Worm (Caenorhabditis elegans) whole organism, early embryonic: ENCODE measurements around the gene srw-87.

ENCODE experiments used
- B0310.2 ChIP-seq: sonication (generic microtip); optimal IDR thresholded peaks from 2 replicates; lab custom pipeline; 2016; ENCODE audit warnings: mild to moderate bottlenecking, missing genetic modification characterization, missing compliant biosample characterization
- F13C5.2 ChIP-seq: sonication (generic microtip); optimal IDR thresholded peaks from 2 replicates; lab custom pipeline; 2017; ENCODE audit warnings: mild to moderate bottlenecking, missing genetic modification characterization, inconsistent platforms, missing compliant biosample characterization
- aly-1 ChIP-seq: sonication (generic microtip); optimal IDR thresholded peaks from 2 replicates; lab custom pipeline; 2016; ENCODE audit warnings: missing genetic modification characterization, missing compliant biosample characterization
- ama-1 ChIP-seq: fragments of 150-350 bp; optimal IDR thresholded peaks from 2 replicates; lab custom pipeline; 2014
- ceh-13 ChIP-seq: fragments of 200-800 bp; sonication (Bioruptor generic); optimal IDR thresholded peaks from 2 replicates; lab custom pipeline; 2018; ENCODE audit warnings: mild to moderate bottlenecking, missing genetic modification characterization, missing compliant biosample characterization
- ceh-36 ChIP-seq: sonication (generic microtip); optimal IDR thresholded peaks from 2 replicates; lab custom pipeline; 2016; ENCODE audit warnings: missing genetic modification characterization, inconsistent platforms, missing compliant biosample characterization
- ets-7 ChIP-seq: sonication (generic microtip); optimal IDR thresholded peaks from 2 replicates; lab custom pipeline; 2016; ENCODE audit warnings: missing genotype, missing genetic modification characterization, missing compliant biosample characterization
- flt-1 ChIP-seq: fragments of 200-800 bp; sonication (Bioruptor generic); IDR thresholded peaks from 2 replicates; pipeline ENCODE4 v1.3.6; 2022; ENCODE audit warnings: missing genetic modification characterization, missing compliant biosample characterization
- hmbx-1 ChIP-seq: sonication (generic microtip); optimal IDR thresholded peaks from 2 replicates; lab custom pipeline; 2016; ENCODE audit warnings: mild to moderate bottlenecking, missing genetic modification characterization, missing compliant biosample characterization
- hmg-4 ChIP-seq: fragments of 200-800 bp; sonication (Bioruptor generic); optimal IDR thresholded peaks from 2 replicates; lab custom pipeline; 2018; ENCODE audit warnings: mild to moderate bottlenecking, missing genetic modification characterization, missing compliant biosample characterization
- hnd-1 ChIP-seq: sonication (generic microtip); optimal IDR thresholded peaks from 2 replicates; lab custom pipeline; 2016; ENCODE audit warnings: missing genetic modification characterization, missing compliant biosample characterization
- pes-1 ChIP-seq: fragments of 200-800 bp; sonication (Bioruptor generic); IDR thresholded peaks from 2 replicates; pipeline ENCODE4 v1.3.6; 2022; ENCODE audit warnings: missing genetic modification reagents, missing genetic modification characterization, missing compliant biosample characterization
- scrt-1 ChIP-seq: fragments of 200-800 bp; sonication (Bioruptor generic); IDR thresholded peaks from 2 replicates; pipeline ENCODE4 v1.3.6; 2022; ENCODE audit warnings: missing genetic modification characterization, missing compliant biosample characterization
- sea-1 ChIP-seq: fragments of 200-800 bp; sonication (Bioruptor generic); conservative IDR thresholded peaks from 2 replicates; pipeline ENCODE4 v1.3.6; 2022; ENCODE audit warnings: missing genetic modification characterization, missing compliant biosample characterization
- tbx-11 ChIP-seq: fragments of 200-800 bp; sonication (Bioruptor generic); IDR thresholded peaks from 2 replicates; pipeline ENCODE4 v1.3.6; 2022; ENCODE audit warnings: missing genetic modification characterization, missing compliant biosample characterization
- tbx-37 ChIP-seq: fragments of 200-800 bp; sonication (Bioruptor generic); conservative IDR thresholded peaks from 2 replicates; pipeline ENCODE4 v1.3.6; 2022; ENCODE audit warnings: missing genetic modification reagents, missing genetic modification characterization, missing compliant biosample characterization
- tra-4 ChIP-seq: sonication (generic microtip); optimal IDR thresholded peaks from 2 replicates; lab custom pipeline; 2017; ENCODE audit warnings: missing genetic modification characterization, missing compliant biosample characterization

Gene srw-87

ce11 chrV:16336326-16336725, at the start of gene srw-87:
Gene srw-87, plus strand, starts transcription at chrV:16336626.
- TF ChIP-seq hnd-1 (tag; lab: Kevin White, UChicago): no peak
- no peak for TF ChIP-seq ama-1
- TF ChIP-seq hmg-4 (GFP tag; lab: Kevin White, UChicago): no peak
- TF ChIP-seq tra-4 (tag; lab: Kevin White, UChicago): no peak
- TF ChIP-seq B0310.2 (tag; lab: Kevin White, UChicago): no peak
- TF ChIP-seq pes-1 (GFP tag; lab: Robert Waterston, UW): no peak
- no peak for TF ChIP-seq aly-1 (tag; lab: Kevin White, UChicago)
- no peak for TF ChIP-seq ets-7 (tag; lab: Kevin White, UChicago)
- no peak for TF ChIP-seq flt-1 (GFP tag; lab: Robert Waterston, UW)
- no peak for TF ChIP-seq ceh-36
- no peak for TF ChIP-seq scrt-1 (GFP tag; lab: Robert Waterston, UW)
- TF ChIP-seq F13C5.2 (tag; lab: Kevin White, UChicago): no peak
- no peak for TF ChIP-seq tbx-11 (GFP tag; lab: Robert Waterston, UW)
- TF ChIP-seq sea-1 (GFP tag; lab: Robert Waterston, UW): no peak
- no peak for TF ChIP-seq hmbx-1 (tag; lab: Kevin White, UChicago)
- TF ChIP-seq tbx-37 (GFP tag; lab: Robert Waterston, UW): no peak
- TF ChIP-seq ceh-13 (GFP tag; lab: Kevin White, UChicago): no peak

- TF ChIP-seq ets-7 (tag; lab: Kevin White, UChicago) (no peak), hnd-1 (tag; lab: Kevin White, UChicago) (no peak), B0310.2 (tag; lab: Kevin White, UChicago) (no peak), ceh-36 (no peak), sea-1 (GFP tag; lab: Robert Waterston, UW) (no peak), scrt-1 (GFP tag; lab: Robert Waterston, UW) (no peak), ama-1 (no peak), tbx-37 (GFP tag; lab: Robert Waterston, UW) (no peak), F13C5.2 (tag; lab: Kevin White, UChicago) (no peak), pes-1 (GFP tag; lab: Robert Waterston, UW) (no peak), hmbx-1 (tag; lab: Kevin White, UChicago) (no peak), aly-1 (tag; lab: Kevin White, UChicago) (no peak), flt-1 (GFP tag; lab: Robert Waterston, UW) (no peak), hmg-4 (GFP tag; lab: Kevin White, UChicago) (no peak), ceh-13 (GFP tag; lab: Kevin White, UChicago) (no peak)
Observed at ce11 chrV:16287619-16288018, 48.8 kb upstream of the srw-87 start, which contains the start of gene F28G4.3. Gene F28G4.3, minus strand, starts transcription at chrV:16287719.

- TF ChIP-seq hmbx-1 (tag; lab: Kevin White, UChicago) (no peak), tra-4 (tag; lab: Kevin White, UChicago) (no peak), ceh-13 (GFP tag; lab: Kevin White, UChicago) (no peak), F13C5.2 (tag; lab: Kevin White, UChicago) (no peak), scrt-1 (GFP tag; lab: Robert Waterston, UW) (no peak), flt-1 (GFP tag; lab: Robert Waterston, UW) (no peak), ama-1 (no peak), aly-1 (tag; lab: Kevin White, UChicago) (no peak), ceh-36 (no peak)
Observed at ce11 chrV:16292409-16292808, 44.0 kb upstream of the srw-87 start, which contains the start of gene oac-5. Gene oac-5, plus strand, starts transcription at chrV:16292709.

ce11 chrV:16297070-16297469, 39.4 kb upstream of the srw-87 start, which contains the start of gene srbc-83:
Gene srbc-83, plus strand, starts transcription at chrV:16297370.
- TF ChIP-seq ama-1: no peak
- TF ChIP-seq ceh-36: no peak
- TF ChIP-seq pes-1 (GFP tag; lab: Robert Waterston, UW): no peak
- TF ChIP-seq hmbx-1 (tag; lab: Kevin White, UChicago): no peak
- TF ChIP-seq tbx-37 (GFP tag; lab: Robert Waterston, UW): no peak
- no peak for TF ChIP-seq F13C5.2 (tag; lab: Kevin White, UChicago)
- no peak for TF ChIP-seq tra-4 (tag; lab: Kevin White, UChicago)
- TF ChIP-seq tbx-11 (GFP tag; lab: Robert Waterston, UW): no peak
- TF ChIP-seq ceh-13 (GFP tag; lab: Kevin White, UChicago): no peak
- no peak for TF ChIP-seq ets-7 (tag; lab: Kevin White, UChicago)
- no peak for TF ChIP-seq aly-1 (tag; lab: Kevin White, UChicago)
- TF ChIP-seq sea-1 (GFP tag; lab: Robert Waterston, UW): no peak
- no peak for TF ChIP-seq scrt-1 (GFP tag; lab: Robert Waterston, UW)
- TF ChIP-seq hnd-1 (tag; lab: Kevin White, UChicago): no peak
- TF ChIP-seq hmg-4 (GFP tag; lab: Kevin White, UChicago): no peak
- TF ChIP-seq B0310.2 (tag; lab: Kevin White, UChicago): no peak
- TF ChIP-seq flt-1 (GFP tag; lab: Robert Waterston, UW): no peak

- TF ChIP-seq aly-1 (tag; lab: Kevin White, UChicago) (no peak), tra-4 (tag; lab: Kevin White, UChicago) (no peak), hnd-1 (tag; lab: Kevin White, UChicago) (no peak)
Observed at ce11 chrV:16298669-16299068, 37.8 kb upstream of the srw-87 start, which contains the start of gene srbc-84. Gene srbc-84, plus strand, starts transcription at chrV:16298969.

ce11 chrV:16299834-16300233, 36.6 kb upstream of the srw-87 start:
- TF ChIP-seq tbx-37 (GFP tag; lab: Robert Waterston, UW) (no peak), aly-1 (tag; lab: Kevin White, UChicago) (no peak), hmg-4 (GFP tag; lab: Kevin White, UChicago) (no peak), F13C5.2 (tag; lab: Kevin White, UChicago) (no peak), scrt-1 (GFP tag; lab: Robert Waterston, UW) (no peak), hnd-1 (tag; lab: Kevin White, UChicago) (no peak), pes-1 (GFP tag; lab: Robert Waterston, UW) (no peak), ceh-13 (GFP tag; lab: Kevin White, UChicago) (no peak), flt-1 (GFP tag; lab: Robert Waterston, UW) (no peak)

- TF ChIP-seq hmg-4 (GFP tag; lab: Kevin White, UChicago) (no peak), sea-1 (GFP tag; lab: Robert Waterston, UW) (no peak), aly-1 (tag; lab: Kevin White, UChicago) (no peak), tbx-11 (GFP tag; lab: Robert Waterston, UW) (no peak), tra-4 (tag; lab: Kevin White, UChicago) (no peak), ets-7 (tag; lab: Kevin White, UChicago) (no peak), pes-1 (GFP tag; lab: Robert Waterston, UW) (no peak), hnd-1 (tag; lab: Kevin White, UChicago) (no peak), hmbx-1 (tag; lab: Kevin White, UChicago) (no peak), B0310.2 (tag; lab: Kevin White, UChicago) (no peak), ceh-13 (GFP tag; lab: Kevin White, UChicago) (no peak), ama-1 (no peak), ceh-36 (no peak), flt-1 (GFP tag; lab: Robert Waterston, UW) (no peak), tbx-37 (GFP tag; lab: Robert Waterston, UW) (no peak), scrt-1 (GFP tag; lab: Robert Waterston, UW) (no peak), F13C5.2 (tag; lab: Kevin White, UChicago) (no peak)
Observed at ce11 chrV:16300276-16300675, 36.1 kb upstream of the srw-87 start, which contains the start of gene srbc-82. Gene srbc-82, plus strand, starts transcription at chrV:16300576.
